Fruit fly (Drosophila melanogaster) whole organism, embryonic: ENCODE measurements around the gene CG14100.

Experiments
- Atf3 ChIP-seq: fragments of 200-800 bp; sonication (Bioruptor generic); optimal IDR thresholded peaks from 3 replicates; lab custom pipeline; 2016; ENCODE audit warnings: missing biosample characterization, missing genetic modification characterization
- CG11085 ChIP-seq: fragments of 200-800 bp; sonication (Bioruptor generic); IDR thresholded peaks from 2 replicates; pipeline ENCODE4 v1.3.6; 2022; ENCODE audit warnings: missing biosample characterization, missing genetic modification characterization
- CG11093 ChIP-seq: fragments of 200-800 bp; sonication (Bioruptor generic); IDR thresholded peaks from 3 replicates; pipeline ENCODE4 v1.3.6; 2022; ENCODE audit warnings: missing biosample characterization, missing genetic modification characterization
- CG11695 ChIP-seq: fragments of 200-800 bp; sonication (Bioruptor generic); IDR thresholded peaks from 3 replicates; pipeline ENCODE4 v1.3.6; 2022; ENCODE audit warnings: missing biosample characterization, missing genetic modification characterization
- CG11723 ChIP-seq: fragments of 200-800 bp; sonication (Bioruptor generic); optimal IDR thresholded peaks from 2 replicates; lab custom pipeline; 2017; ENCODE audit warnings: missing biosample characterization, mild to moderate bottlenecking, missing genetic modification characterization
- CG13624 ChIP-seq: fragments of 200-800 bp; sonication (Bioruptor generic); optimal IDR thresholded peaks from 2 replicates; lab custom pipeline; 2016; ENCODE audit warnings: missing biosample characterization, missing genetic modification characterization
- CG13894 ChIP-seq: fragments of 200-800 bp; sonication (Bioruptor generic); optimal IDR thresholded peaks from 3 replicates; lab custom pipeline; 2018; ENCODE audit warnings: missing biosample characterization, mild to moderate bottlenecking, missing genetic modification characterization, moderate library complexity
- CG14965 ChIP-seq: fragments of 200-800 bp; sonication (Bioruptor generic); optimal IDR thresholded peaks from 2 replicates; lab custom pipeline; 2016; ENCODE audit warnings: missing biosample characterization, missing genetic modification characterization, borderline replicate concordance
- CG1647 ChIP-seq: fragments of 200-800 bp; sonication (Bioruptor generic); optimal IDR thresholded peaks from 3 replicates; lab custom pipeline; 2016; ENCODE audit warnings: missing biosample characterization, missing genetic modification characterization
- CG16815 ChIP-seq: fragments of 200-800 bp; sonication (Bioruptor generic); optimal IDR thresholded peaks from 3 replicates; lab custom pipeline; 2017; ENCODE audit warnings: missing biosample characterization, mild to moderate bottlenecking, missing genetic modification characterization
- CG17361 ChIP-seq: fragments of 200-800 bp; sonication (Bioruptor generic); IDR thresholded peaks from 3 replicates; pipeline ENCODE4 v1.3.6; 2022; ENCODE audit warnings: missing biosample characterization, missing genetic modification characterization
- CG7357 ChIP-seq: fragments of 200-800 bp; sonication (Bioruptor generic); IDR thresholded peaks from 3 replicates; pipeline ENCODE4 v1.3.6; 2022; ENCODE audit warnings: missing biosample characterization, missing genetic modification characterization
- CG7556 ChIP-seq: fragments of 200-800 bp; sonication (Bioruptor generic); optimal IDR thresholded peaks from 2 replicates; lab custom pipeline; 2017; ENCODE audit warnings: missing biosample characterization, mild to moderate bottlenecking, missing genetic modification characterization
- CG7786 ChIP-seq: fragments of 200-800 bp; sonication (Bioruptor generic); optimal IDR thresholded peaks from 2 replicates; lab custom pipeline; 2016; ENCODE audit warnings: missing biosample characterization, missing genetic modification characterization
- CG8089 ChIP-seq: fragments of 200-800 bp; sonication (Bioruptor generic); optimal IDR thresholded peaks from 3 replicates; lab custom pipeline; 2016; ENCODE audit warnings: missing biosample characterization, missing genetic modification characterization
- CG8281 ChIP-seq: fragments of 200-800 bp; sonication (Bioruptor generic); optimal IDR thresholded peaks from 2 replicates; lab custom pipeline; 2018; ENCODE audit warnings: missing biosample characterization, mild to moderate bottlenecking, missing genetic modification characterization, moderate library complexity
- CG9437 ChIP-seq: fragments of 200-800 bp; sonication (Bioruptor generic); optimal IDR thresholded peaks from 2 replicates; lab custom pipeline; 2018; ENCODE audit warnings: missing biosample characterization, mild to moderate bottlenecking, missing genetic modification characterization
- CkIIα-i1 ChIP-seq: fragments of 200-800 bp; sonication (Bioruptor generic); IDR thresholded peaks from 2 replicates; pipeline ENCODE4 v1.3.6; 2022; ENCODE audit warnings: missing biosample characterization, missing genetic modification characterization
- CoRest ChIP-seq: fragments of 200-800 bp; sonication (Bioruptor generic); optimal IDR thresholded peaks from 3 replicates; lab custom pipeline; 2018; ENCODE audit warnings: missing biosample characterization, mild to moderate bottlenecking, missing genetic modification characterization, moderate library complexity
- Dad ChIP-seq: fragments of 200-800 bp; sonication (Bioruptor generic); optimal IDR thresholded peaks from 3 replicates; lab custom pipeline; 2016; ENCODE audit warnings: missing biosample characterization, missing genetic modification characterization
- Dip2 ChIP-seq: fragments of 200-800 bp; sonication (Bioruptor generic); IDR thresholded peaks from 2 replicates; pipeline ENCODE4 v1.3.6; 2022; ENCODE audit warnings: missing biosample characterization, missing genetic modification characterization
- Fer1 ChIP-seq: fragments of 200-800 bp; sonication (Bioruptor generic); optimal IDR thresholded peaks from 2 replicates; lab custom pipeline; 2017; ENCODE audit warnings: missing biosample characterization, mild to moderate bottlenecking, missing genetic modification characterization
- Fer3 ChIP-seq: fragments of 200-800 bp; sonication (Bioruptor generic); optimal IDR thresholded peaks from 2 replicates; lab custom pipeline; 2018; ENCODE audit warnings: missing biosample characterization, mild to moderate bottlenecking, missing genetic modification characterization, moderate library complexity
- Hr39 ChIP-seq: fragments of >200 bp; optimal IDR thresholded peaks from 2 replicates; lab custom pipeline; 2017
- Lpt ChIP-seq: fragments of >200 bp; optimal IDR thresholded peaks from 2 replicates; lab custom pipeline; 2018; ENCODE audit warnings: missing biosample characterization, missing genetic modification characterization
- Mrtf ChIP-seq: fragments of 200-800 bp; sonication (Bioruptor generic); IDR thresholded peaks from 3 replicates; pipeline ENCODE4 v1.3.6; 2022; ENCODE audit warnings: missing biosample characterization, missing genetic modification characterization
- Oaz ChIP-seq: fragments of 200-800 bp; sonication (Bioruptor generic); IDR thresholded peaks from 2 replicates; pipeline ENCODE4 v1.3.6; 2022; ENCODE audit warnings: missing biosample characterization, missing genetic modification characterization
- Opbp ChIP-seq: fragments of 200-800 bp; sonication (Bioruptor generic); IDR thresholded peaks from 3 replicates; pipeline ENCODE4 v1.3.6; 2022; ENCODE audit warnings: missing biosample characterization, missing genetic modification characterization; ENCODE audit not compliant: partially characterized antibody
- Rx ChIP-seq: fragments of 200-800 bp; sonication (Bioruptor generic); IDR thresholded peaks from 2 replicates; pipeline ENCODE4 v1.3.6; 2022; ENCODE audit warnings: missing biosample characterization, missing genetic modification characterization
- Side ChIP-seq: fragments of 200-800 bp; sonication (Bioruptor generic); optimal IDR thresholded peaks from 2 replicates; lab custom pipeline; 2016; ENCODE audit warnings: missing biosample characterization, missing genetic modification characterization
- Spps ChIP-seq: fragments of 200-800 bp; sonication (Bioruptor generic); optimal IDR thresholded peaks from 2 replicates; lab custom pipeline; 2018; ENCODE audit warnings: missing biosample characterization, mild to moderate bottlenecking, missing genetic modification characterization
- br ChIP-seq: fragments of >200 bp; optimal IDR thresholded peaks from 2 replicates; lab custom pipeline; 2017
- btn ChIP-seq: fragments of 200-800 bp; sonication (Bioruptor generic); optimal IDR thresholded peaks from 2 replicates; lab custom pipeline; 2016; ENCODE audit warnings: missing biosample characterization, missing genetic modification characterization
- ci ChIP-seq: fragments of 200-800 bp; sonication (Bioruptor generic); IDR thresholded peaks from 3 replicates; pipeline ENCODE4 v1.3.6; 2022; ENCODE audit warnings: missing biosample characterization, missing genetic modification characterization
- exex ChIP-seq: fragments of 200-800 bp; sonication (Bioruptor generic); optimal IDR thresholded peaks from 4 replicates; lab custom pipeline; 2018; ENCODE audit warnings: missing biosample characterization, mild to moderate bottlenecking, missing genetic modification characterization, moderate library complexity
- fd102C ChIP-seq: fragments of 200-800 bp; sonication (Bioruptor generic); optimal IDR thresholded peaks from 2 replicates; lab custom pipeline; 2018; ENCODE audit warnings: missing biosample characterization, mild to moderate bottlenecking, missing genetic modification characterization, moderate library complexity
- fd3F ChIP-seq: fragments of 200-800 bp; sonication (Bioruptor generic); optimal IDR thresholded peaks from 2 replicates; lab custom pipeline; 2018; ENCODE audit warnings: missing biosample characterization, mild to moderate bottlenecking, missing genetic modification characterization, moderate library complexity
- grau ChIP-seq: fragments of 200-800 bp; optimal IDR thresholded peaks from 3 replicates; lab custom pipeline; 2019; ENCODE audit warnings: missing biosample characterization, mild to moderate bottlenecking, missing genetic modification characterization, moderate library complexity
- hb ChIP-seq: fragments of 200-800 bp; sonication (Bioruptor generic); IDR thresholded peaks from 3 replicates; pipeline ENCODE4 v1.3.6; 2022; ENCODE audit warnings: missing biosample characterization, missing genetic modification characterization; ENCODE audit not compliant: partially characterized antibody
- lola ChIP-seq, 3 experiments: fragments of >200 bp in 2 of 3; fragments of 200-800 bp in 1 of 3; sonication (Bioruptor generic) in 1 of 3; optimal IDR thresholded peaks; 2 replicates each; lab custom pipeline; 2017 to 2019; ENCODE audit warnings: missing biosample characterization in 3 of 3, missing genetic modification characterization in 3 of 3, mild to moderate bottlenecking in 1 of 3, moderate library complexity in 1 of 3
- lov ChIP-seq, 2 experiments: fragments of 200-800 bp in 1 of 2; fragments of >200 bp in 1 of 2; sonication (Bioruptor generic) in 1 of 2; IDR thresholded peaks in 1 of 2; optimal IDR thresholded peaks in 1 of 2; 2 replicates in 1 of 2; 3 replicates in 1 of 2; pipeline versions ENCODE4 v1.3.6 to Lab custom; 2017 to 2022; ENCODE audit warnings: missing biosample characterization in 1 of 2, missing genetic modification characterization in 1 of 2
- mam ChIP-seq: fragments of 200-800 bp; sonication (Bioruptor generic); optimal IDR thresholded peaks from 3 replicates; lab custom pipeline; 2016; ENCODE audit warnings: missing biosample characterization, missing genetic modification characterization
- pita ChIP-seq: fragments of 200-800 bp; sonication (Bioruptor generic); optimal IDR thresholded peaks from 2 replicates; lab custom pipeline; 2017; ENCODE audit warnings: missing biosample characterization, mild to moderate bottlenecking, missing genetic modification characterization
- pros ChIP-seq: fragments of 200-800 bp; sonication (Bioruptor generic); optimal IDR thresholded peaks from 3 replicates; lab custom pipeline; 2019; ENCODE audit warnings: missing biosample characterization, mild to moderate bottlenecking, missing genetic modification characterization, moderate library complexity
- slp2 ChIP-seq: fragments of 200-800 bp; sonication (Bioruptor generic); optimal IDR thresholded peaks from 2 replicates; lab custom pipeline; 2016; ENCODE audit warnings: missing biosample characterization, missing genetic modification characterization
- tap ChIP-seq: fragments of 200-800 bp; optimal IDR thresholded peaks from 3 replicates; lab custom pipeline; 2019; ENCODE audit warnings: missing biosample characterization, mild to moderate bottlenecking, missing genetic modification characterization, moderate library complexity
- tna ChIP-seq: fragments of 200-800 bp; sonication (Bioruptor generic); IDR thresholded peaks from 2 replicates; pipeline ENCODE4 v1.3.6; 2022; ENCODE audit warnings: missing biosample characterization, missing genetic modification characterization; ENCODE audit not compliant: partially characterized antibody
- ttk ChIP-seq: fragments of 200-800 bp; sonication (Bioruptor generic); IDR thresholded peaks from 2 replicates; pipeline ENCODE4 v2.1.2; 2022; ENCODE audit warnings: missing biosample characterization, missing genetic modification characterization
- wek ChIP-seq: fragments of 200-800 bp; sonication (Bioruptor generic); optimal IDR thresholded peaks from 3 replicates; lab custom pipeline; 2018; ENCODE audit warnings: missing biosample characterization, mild to moderate bottlenecking, missing genetic modification characterization, moderate library complexity

CG14100 gene

dm6 chr3L:19632766-19633632 lies 42.7 kb upstream of the CG14100 start (continued):
- TF ChIP-seq exex (tag; lab: Kevin White, UChicago) (peak; percentile 44), Side (GFP tag; lab: Kevin White, UChicago) (no peak), slp2 (GFP tag; lab: Kevin White, UChicago) (no peak), fd102C (GFP tag; lab: Kevin White, UChicago) (no peak), Rx (GFP tag; lab: Robert Waterston, UW) (no peak), br (lab: Kevin White, UChicago) (no peak), CG8281 (tag; lab: Kevin White, UChicago) (no peak), Hr39 (lab: Kevin White, UChicago) (no peak), mam (GFP tag; lab: Kevin White, UChicago) (peak; percentile 13), CG11085 (GFP tag; lab: Robert Waterston, UW) (peak; percentile 56; the same call in 1 of the 2 replicates), Opbp (GFP tag; lab: Robert Waterston, UW) (peak; percentile 30; the same call in 1 of the 3 replicates), Dad (GFP tag; lab: Kevin White, UChicago) (no peak), CG13894 (peak; percentile 55), CG16815 (GFP tag; lab: Kevin White, UChicago) (peak; percentile 45), btn (GFP tag; lab: Kevin White, UChicago) (no peak), Fer1 (GFP tag; lab: Kevin White, UChicago) (peak; percentile 71), CG11695 (GFP tag; lab: Robert Waterston, UW) (peak; percentile 54; the same call in 2 of the 3 replicates), Spps (tag; lab: Kevin White, UChicago) (no peak), Oaz (no peak), CG7556 (GFP tag; lab: Kevin White, UChicago) (peak; percentile 42), CoRest (tag; lab: Kevin White, UChicago) (peak; percentile 68), CG1647 (GFP tag; lab: Kevin White, UChicago) (peak; percentile 12), Fer3 (peak; percentile 78), CG11093 (GFP tag; lab: Robert Waterston, UW) (0 out of 3 replicates have a peak, but pooled peaks have one; percentile 10), CkIIα-i1 (no peak), Dip2 (no peak), ci (peak; percentile 67; the same call in 2 of the 3 replicates), CG17361 (GFP tag; lab: Robert Waterston, UW) (peak; percentile 59), wek (no peak), hb (no peak), CG13624 (GFP tag; lab: Kevin White, UChicago) (peak; percentile 34), Mrtf (GFP tag; lab: Robert Waterston, UW) (peak; percentile 56; the same call in 1 of the 3 replicates), lov (optimal IDR thresholded peaks at IDR 0.05; lab: Kevin White, UChicago) (no peak), lov (GFP tag; IDR thresholded peaks at IDR 0.05; lab: Robert Waterston, UW) (no peak), CG9437 (GFP tag; lab: Kevin White, UChicago) (no peak), fd3F (GFP tag; lab: Kevin White, UChicago) (peak; percentile 62), Lpt (GFP tag; lab: Kevin White, UChicago) (no peak), pros (GFP tag; lab: Kevin White, UChicago) (no peak), CG14965 (GFP tag; lab: Kevin White, UChicago) (no peak), grau (peak; percentile 95), tap (tag; lab: Kevin White, UChicago) (peak; percentile 36), lola (GFP tag; optimal IDR thresholded peaks at IDR 0.05; lab: Kevin White, UChicago) (no peak), Atf3 (GFP tag; lab: Kevin White, UChicago) (no peak), CG7786 (GFP tag; lab: Kevin White, UChicago) (peak; percentile 50), ttk (GFP tag; lab: Robert Waterston, UW) (peak; percentile 63), CG7357 (peak; percentile 37; the same call in 2 of the 3 replicates), pita (GFP tag; lab: Kevin White, UChicago) (no peak), CG11723 (no peak), CG8089 (GFP tag; lab: Kevin White, UChicago) (no peak), tna (GFP tag; lab: Robert Waterston, UW) (no peak)
